Fruit fly (Drosophila melanogaster): ENCODE measurements around the gene Pp1-Y2.

DNA sequence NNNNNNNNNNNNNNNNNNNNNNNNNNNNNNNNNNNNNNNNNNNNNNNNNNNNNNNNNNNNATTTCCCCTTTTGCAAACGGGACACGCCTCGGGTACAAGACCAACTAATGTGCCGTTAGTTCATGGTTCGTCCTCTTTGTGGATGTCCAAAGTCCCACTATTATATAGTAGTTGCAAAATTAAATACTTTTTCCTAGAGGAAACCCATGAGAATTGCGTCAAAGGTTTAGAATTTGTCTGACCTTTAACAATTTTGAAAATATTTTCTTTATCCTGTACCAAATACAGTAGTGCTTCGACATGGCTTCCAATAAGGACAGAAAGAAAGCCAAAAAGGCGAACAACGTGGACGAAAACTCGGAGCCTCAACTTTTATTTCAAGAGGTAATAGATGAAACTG is 20.9 kb upstream of the Pp1-Y2 start, which contains the start of gene ORY:
- TF ChIP-seq EcR (GFP tag; optimal IDR thresholded peaks at IDR 0.05) (no peak), psq (optimal IDR thresholded peaks at IDR 0.05) (no peak), pan (optimal IDR thresholded peaks at IDR 0.05) (no peak), CG8478 (optimal IDR thresholded peaks at IDR 0.05) (no peak), Dll (optimal IDR thresholded peaks at IDR 0.05) (no peak)
